Fruit fly (Drosophila melanogaster): ENCODE results near the gene PVRAP.

The PVRAP gene

dm6 chr3L:5958117-5958516, 38.9 kb upstream of the PVRAP start:
- TF ChIP-seq CG7101 (tag; optimal IDR thresholded peaks at IDR 0.05) = no peak
- no peak for TF ChIP-seq pad (GFP tag; optimal IDR thresholded peaks at IDR 0.05)
- no peak for TF ChIP-seq CG33017 (tag; optimal IDR thresholded peaks at IDR 0.05)
- TF ChIP-seq CG14711 (tag; optimal IDR thresholded peaks at IDR 0.05) = no peak
- TF ChIP-seq CG1620 (GFP tag; optimal IDR thresholded peaks at IDR 0.05) = no peak
- TF ChIP-seq Crg-1 (GFP tag; optimal IDR thresholded peaks at IDR 0.05) = no peak
- TF ChIP-seq cic (GFP tag; optimal IDR thresholded peaks at IDR 0.05) = no peak
- TF ChIP-seq CG5204 (GFP tag; optimal IDR thresholded peaks at IDR 0.05) = no peak
- TF ChIP-seq toe (GFP tag; optimal IDR thresholded peaks at IDR 0.05) = no peak
- no peak for TF ChIP-seq Mnt (GFP tag; optimal IDR thresholded peaks at IDR 0.05)
- TF ChIP-seq bab1 (GFP tag; optimal IDR thresholded peaks at IDR 0.05) = no peak
- no peak for TF ChIP-seq kay (GFP tag; ENCODE audit: borderline replicate concordance)
- TF ChIP-seq CG7045 (GFP tag; optimal IDR thresholded peaks at IDR 0.05) = no peak
- no peak for TF ChIP-seq CG12768 (GFP tag; optimal IDR thresholded peaks at IDR 0.05)
- no peak for TF ChIP-seq CG11617 (GFP tag; optimal IDR thresholded peaks at IDR 0.05)
- TF ChIP-seq ovo (GFP tag; optimal IDR thresholded peaks at IDR 0.05) = no peak
- TF ChIP-seq Hr96 (GFP tag; optimal IDR thresholded peaks at IDR 0.05) = no peak

DNA sequence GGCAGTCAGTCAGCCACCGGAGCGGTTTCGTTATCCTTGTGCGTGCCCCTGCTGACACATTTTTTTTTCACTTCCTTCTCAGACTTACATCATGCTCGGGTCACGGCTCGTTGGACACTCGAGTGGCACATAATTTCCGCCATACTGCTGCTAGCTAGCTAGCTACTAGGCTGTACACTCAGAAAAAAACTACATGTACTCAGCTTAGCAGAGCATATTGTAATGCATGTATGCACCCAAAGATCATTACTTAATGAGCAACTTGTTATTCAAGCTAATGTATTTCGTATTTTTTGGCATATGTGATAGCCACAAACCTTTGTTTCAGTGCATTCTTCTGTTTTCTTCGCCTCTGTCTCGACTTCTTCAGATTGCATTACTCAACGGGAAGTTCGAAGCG, 32.6 kb upstream of the PVRAP start:
- TF ChIP-seq CG11617 (GFP tag; optimal IDR thresholded peaks at IDR 0.05) = no peak
- TF ChIP-seq CG14711 (tag; optimal IDR thresholded peaks at IDR 0.05) = no peak
- TF ChIP-seq bab1 (GFP tag; optimal IDR thresholded peaks at IDR 0.05) = no peak
- no peak for TF ChIP-seq cnc (optimal IDR thresholded peaks at IDR 0.05)
- no peak for TF ChIP-seq CG7045 (GFP tag; optimal IDR thresholded peaks at IDR 0.05)
- no peak for TF ChIP-seq Clk (GFP tag; optimal IDR thresholded peaks at IDR 0.05)
- TF ChIP-seq cic (GFP tag; optimal IDR thresholded peaks at IDR 0.05) = no peak
- TF ChIP-seq toe (GFP tag; optimal IDR thresholded peaks at IDR 0.05) = no peak
- TF ChIP-seq CG7101 (tag; optimal IDR thresholded peaks at IDR 0.05) = no peak

dm6 chr3L:5966850-5967418, 30.1 kb upstream of the PVRAP start:
- no peak for TF ChIP-seq CG14711 (tag; optimal IDR thresholded peaks at IDR 0.05)
- no peak for TF ChIP-seq bab1 (GFP tag; optimal IDR thresholded peaks at IDR 0.05)
- no peak for TF ChIP-seq CG33017 (tag; optimal IDR thresholded peaks at IDR 0.05)
- no peak for TF ChIP-seq CG7101 (tag; optimal IDR thresholded peaks at IDR 0.05)
- TF ChIP-seq pad (GFP tag; optimal IDR thresholded peaks at IDR 0.05) = no peak
- TF ChIP-seq Clk (GFP tag; optimal IDR thresholded peaks at IDR 0.05) = no peak
- no peak for TF ChIP-seq tj (GFP tag; optimal IDR thresholded peaks at IDR 0.05)

DNA sequence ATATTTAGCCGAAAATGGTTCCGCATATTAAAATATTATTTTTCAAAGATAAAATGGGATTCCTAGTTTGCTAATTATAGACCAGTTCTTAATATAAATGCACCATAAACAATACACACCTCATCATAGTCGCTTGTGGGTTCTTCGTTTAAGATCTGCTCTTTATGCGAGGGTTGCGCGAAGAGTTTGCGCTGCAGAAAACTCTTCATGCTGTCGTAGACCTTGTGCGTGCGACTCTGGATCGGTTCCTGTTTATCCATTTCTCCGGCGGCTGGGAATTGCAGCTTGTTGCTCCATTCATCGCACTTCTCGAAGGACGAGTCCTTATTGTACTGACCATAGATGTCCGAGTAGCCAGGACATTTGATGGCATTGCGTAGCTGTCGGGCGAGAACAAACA, 28.3 kb upstream of the PVRAP start:
- TF ChIP-seq CG5204 (GFP tag; optimal IDR thresholded peaks at IDR 0.05) (no peak), CG7045 (GFP tag; optimal IDR thresholded peaks at IDR 0.05) (no peak), cic (GFP tag; optimal IDR thresholded peaks at IDR 0.05) (no peak), pad (GFP tag; optimal IDR thresholded peaks at IDR 0.05) (no peak), kay (GFP tag; ENCODE audit: borderline replicate concordance) (no peak), tj (GFP tag; optimal IDR thresholded peaks at IDR 0.05) (no peak)

dm6 chr3L:5969122-5969521, 27.9 kb upstream of the PVRAP start:
- TF ChIP-seq kay (GFP tag; ENCODE audit: borderline replicate concordance) (no peak), CG33017 (tag; optimal IDR thresholded peaks at IDR 0.05) (no peak)

DNA sequence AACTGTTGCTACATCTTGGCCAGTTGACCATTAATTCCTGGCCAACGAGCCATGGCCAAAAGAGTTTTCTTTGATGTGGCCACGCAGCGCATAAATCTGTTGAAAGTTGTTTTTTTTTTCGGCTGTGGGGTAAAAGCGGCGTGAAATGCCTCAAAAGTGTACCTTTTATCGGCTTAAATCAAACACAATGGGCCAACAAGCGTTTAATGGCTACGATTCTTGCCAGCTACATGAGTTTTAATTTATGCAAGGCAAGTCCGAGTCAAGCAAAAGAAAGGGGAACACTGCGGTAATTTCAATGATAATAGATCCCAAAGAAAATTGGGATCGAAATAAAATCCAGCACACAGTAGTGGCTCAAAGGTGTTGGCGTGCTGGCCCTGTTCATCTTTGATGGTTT, 26.8 kb upstream of the PVRAP start:
- TF ChIP-seq CG12768 (GFP tag; optimal IDR thresholded peaks at IDR 0.05) = no peak
- TF ChIP-seq CG11617 (GFP tag; optimal IDR thresholded peaks at IDR 0.05) = no peak
- no peak for TF ChIP-seq Hr96 (GFP tag; optimal IDR thresholded peaks at IDR 0.05)
- TF ChIP-seq bab1 (GFP tag; optimal IDR thresholded peaks at IDR 0.05) = no peak
- no peak for TF ChIP-seq Clk (GFP tag; optimal IDR thresholded peaks at IDR 0.05)
- no peak for TF ChIP-seq kay (GFP tag; ENCODE audit: borderline replicate concordance)
- no peak for TF ChIP-seq CG33017 (tag; optimal IDR thresholded peaks at IDR 0.05)
- no peak for TF ChIP-seq cnc (optimal IDR thresholded peaks at IDR 0.05)
- TF ChIP-seq cic (GFP tag; optimal IDR thresholded peaks at IDR 0.05) = no peak
- TF ChIP-seq CG14711 (tag; optimal IDR thresholded peaks at IDR 0.05) = no peak
- TF ChIP-seq Crg-1 (GFP tag; optimal IDR thresholded peaks at IDR 0.05) = no peak

DNA sequence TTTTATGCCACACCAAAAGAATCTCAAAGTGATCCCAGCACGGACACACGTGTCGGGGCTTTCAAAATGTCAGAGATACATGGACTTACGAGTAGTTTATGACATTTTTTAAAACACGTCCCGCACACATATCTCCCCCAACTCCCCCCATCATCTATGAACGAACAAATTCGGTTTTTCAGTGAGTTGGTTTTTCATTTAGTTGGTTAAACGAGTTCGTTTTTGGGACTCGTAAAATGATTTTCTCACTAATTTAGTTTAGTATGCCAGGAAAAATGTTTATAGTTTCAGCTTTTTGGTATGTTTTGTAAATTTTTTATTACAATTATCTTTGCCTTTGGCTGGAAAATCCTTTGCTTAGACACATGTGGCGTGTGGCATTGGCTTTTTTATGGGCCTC, 25.6 kb upstream of the PVRAP start:
- TF ChIP-seq Mnt (GFP tag; optimal IDR thresholded peaks at IDR 0.05) = no peak
- no peak for TF ChIP-seq bab1 (GFP tag; optimal IDR thresholded peaks at IDR 0.05)
- TF ChIP-seq kay (GFP tag; ENCODE audit: borderline replicate concordance) = no peak
- TF ChIP-seq tj (GFP tag; optimal IDR thresholded peaks at IDR 0.05) = no peak
- TF ChIP-seq CG5204 (GFP tag; optimal IDR thresholded peaks at IDR 0.05) = no peak
- TF ChIP-seq toe (GFP tag; optimal IDR thresholded peaks at IDR 0.05) = no peak
- TF ChIP-seq CG1620 (GFP tag; optimal IDR thresholded peaks at IDR 0.05) = no peak
- no peak for TF ChIP-seq Hr96 (GFP tag; optimal IDR thresholded peaks at IDR 0.05)
